Worm (Caenorhabditis elegans) whole organism, late embryonic: Measurements from ENCODE around the gene ZK550.6.

ENCODE experiments used
- C08G9.2 ChIP-seq: sonication (generic microtip); optimal IDR thresholded peaks from 2 replicates; lab custom pipeline; 2016; ENCODE audit warnings: mild to moderate bottlenecking, missing genetic modification characterization, moderate library complexity, missing compliant biosample characterization
- C38D4.7 ChIP-seq: fragments of 200-800 bp; sonication (Bioruptor generic); optimal IDR thresholded peaks from 2 replicates; lab custom pipeline; 2018; ENCODE audit warnings: mild to moderate bottlenecking, missing genetic modification characterization, moderate library complexity, missing compliant biosample characterization
- K02D7.2 ChIP-seq: sonication (generic microtip); optimal IDR thresholded peaks from 2 replicates; lab custom pipeline; 2017; ENCODE audit warnings: mild to moderate bottlenecking, missing genetic modification characterization, missing compliant biosample characterization
- Y22D7AL.16 ChIP-seq: sonication (generic microtip); optimal IDR thresholded peaks from 2 replicates; lab custom pipeline; 2016; ENCODE audit warnings: missing genetic modification characterization, missing compliant biosample characterization
- ahr-1 ChIP-seq: sonication (generic microtip); optimal IDR thresholded peaks from 2 replicates; lab custom pipeline; 2016; ENCODE audit warnings: missing genetic modification characterization, missing compliant biosample characterization
- ama-1 ChIP-seq: fragments of 150-350 bp; optimal IDR thresholded peaks from 2 replicates; lab custom pipeline; 2014
- ceh-14 ChIP-seq: sonication (generic microtip); optimal IDR thresholded peaks from 2 replicates; lab custom pipeline; 2016; ENCODE audit warnings: missing genotype, missing genetic modification characterization, missing compliant biosample characterization
- ceh-19 ChIP-seq: fragments of 200-800 bp; sonication (Bioruptor generic); optimal IDR thresholded peaks from 2 replicates; lab custom pipeline; 2018; ENCODE audit warnings: mild to moderate bottlenecking, missing genetic modification characterization, missing compliant biosample characterization
- ceh-2 ChIP-seq: sonication (generic microtip); optimal IDR thresholded peaks from 2 replicates; lab custom pipeline; 2016; ENCODE audit warnings: missing genotype, missing genetic modification characterization, missing compliant biosample characterization
- ceh-22 ChIP-seq: sonication (generic microtip); optimal IDR thresholded peaks from 2 replicates; lab custom pipeline; 2017; ENCODE audit warnings: missing biosample characterization, missing genetic modification characterization
- ceh-31 ChIP-seq: sonication (generic microtip); optimal IDR thresholded peaks from 2 replicates; lab custom pipeline; 2016; ENCODE audit warnings: missing genetic modification characterization, missing compliant biosample characterization
- ceh-45 ChIP-seq: fragments of 200-800 bp; sonication (Bioruptor generic); IDR thresholded peaks from 2 replicates; pipeline ENCODE4 v1.3.6; 2022; ENCODE audit warnings: missing genetic modification reagents, missing genetic modification characterization, missing compliant biosample characterization
- ceh-48 ChIP-seq: sonication (generic microtip); optimal IDR thresholded peaks from 2 replicates; lab custom pipeline; 2016; ENCODE audit warnings: missing genetic modification characterization, inconsistent platforms, missing compliant biosample characterization
- ceh-6 ChIP-seq: fragments of 200-800 bp; sonication (Bioruptor generic); optimal IDR thresholded peaks from 2 replicates; lab custom pipeline; 2018; ENCODE audit warnings: mild to moderate bottlenecking, missing genetic modification characterization, missing compliant biosample characterization
- che-1 ChIP-seq: sonication (generic microtip); optimal IDR thresholded peaks from 2 replicates; lab custom pipeline; 2016; ENCODE audit warnings: mild to moderate bottlenecking, missing genetic modification characterization, missing compliant biosample characterization
- dmd-4 ChIP-seq: sonication (generic microtip); optimal IDR thresholded peaks from 2 replicates; lab custom pipeline; 2016; ENCODE audit warnings: borderline replicate concordance, missing genetic modification characterization, missing compliant biosample characterization
- dve-1 ChIP-seq: sonication (generic microtip); optimal IDR thresholded peaks from 2 replicates; lab custom pipeline; 2017; ENCODE audit warnings: antibody characterized with exemption, mild to moderate bottlenecking, missing genetic modification characterization, missing compliant biosample characterization
- elt-2 ChIP-seq: sonication (generic microtip); optimal IDR thresholded peaks from 2 replicates; lab custom pipeline; 2016; ENCODE audit warnings: missing genetic modification reagents, missing genetic modification characterization, missing compliant biosample characterization
- elt-4 ChIP-seq: sonication (generic microtip); optimal IDR thresholded peaks from 2 replicates; lab custom pipeline; 2016; ENCODE audit warnings: missing genetic modification characterization, missing compliant biosample characterization
- ets-4 ChIP-seq: sonication (generic microtip); optimal IDR thresholded peaks from 2 replicates; lab custom pipeline; 2016; ENCODE audit warnings: missing genetic modification characterization, missing compliant biosample characterization
- fax-1 ChIP-seq: sonication (generic microtip); optimal IDR thresholded peaks from 2 replicates; lab custom pipeline; 2016; ENCODE audit warnings: missing genotype, missing genetic modification characterization, missing compliant biosample characterization
- fkh-10 ChIP-seq: fragments of 150-350 bp; optimal IDR thresholded peaks from 2 replicates; lab custom pipeline; 2014; ENCODE audit warnings: missing biosample characterization, missing genetic modification reagents, missing genetic modification characterization
- fkh-6 ChIP-seq: sonication (generic microtip); optimal IDR thresholded peaks from 2 replicates; lab custom pipeline; 2016; ENCODE audit warnings: missing genetic modification characterization, missing compliant biosample characterization
- hlh-13 ChIP-seq: fragments of 200-800 bp; sonication (Bioruptor generic); optimal IDR thresholded peaks from 2 replicates; lab custom pipeline; 2018; ENCODE audit warnings: mild to moderate bottlenecking, missing genetic modification characterization, missing compliant biosample characterization
- hlh-30 ChIP-seq: sonication (generic microtip); optimal IDR thresholded peaks from 2 replicates; lab custom pipeline; 2017; ENCODE audit warnings: antibody characterized with exemption, missing genetic modification characterization, missing compliant biosample characterization; ENCODE audit not compliant: insufficient read depth
- hlh-8 ChIP-seq: sonication (generic microtip); optimal IDR thresholded peaks from 2 replicates; lab custom pipeline; 2016; ENCODE audit warnings: missing genotype, missing genetic modification characterization, missing compliant biosample characterization
- lin-11 ChIP-seq: fragments of 200-800 bp; sonication (Bioruptor generic); optimal IDR thresholded peaks from 2 replicates; lab custom pipeline; 2018; ENCODE audit warnings: mild to moderate bottlenecking, missing genetic modification characterization, missing compliant biosample characterization
- nfya-1 ChIP-seq: sonication (generic microtip); optimal IDR thresholded peaks from 2 replicates; lab custom pipeline; 2017; ENCODE audit warnings: missing genetic modification characterization, mild to moderate bottlenecking, missing compliant biosample characterization, antibody characterized with exemption, moderate library complexity
- nhr-11 ChIP-seq: fragments of 150-350 bp; optimal IDR thresholded peaks from 2 replicates; lab custom pipeline; 2014; ENCODE audit warnings: missing biosample characterization, missing genetic modification characterization
- nhr-232 ChIP-seq: sonication (generic microtip); optimal IDR thresholded peaks from 2 replicates; lab custom pipeline; 2016; ENCODE audit warnings: missing genetic modification characterization, missing compliant biosample characterization
- npax-4 ChIP-seq: sonication (generic microtip); optimal IDR thresholded peaks from 2 replicates; lab custom pipeline; 2016; ENCODE audit warnings: missing genetic modification characterization, missing compliant biosample characterization
- odd-2 ChIP-seq: sonication (generic microtip); optimal IDR thresholded peaks from 2 replicates; lab custom pipeline; 2017; ENCODE audit warnings: antibody characterized with exemption, mild to moderate bottlenecking, missing genetic modification characterization, missing compliant biosample characterization
- pag-3 ChIP-seq: sonication (generic microtip); optimal IDR thresholded peaks from 2 replicates; lab custom pipeline; 2016; ENCODE audit warnings: missing compliant biosample characterization, missing genetic modification characterization, borderline replicate concordance
- pax-1 ChIP-seq: fragments of 150-350 bp; optimal IDR thresholded peaks from 2 replicates; lab custom pipeline; 2014; ENCODE audit warnings: missing biosample characterization, missing genetic modification characterization
- pqm-1 ChIP-seq: sonication (generic microtip); optimal IDR thresholded peaks from 2 replicates; lab custom pipeline; 2016; ENCODE audit warnings: missing genetic modification characterization, missing compliant biosample characterization
- pros-1 ChIP-seq: fragments of 150-350 bp; optimal IDR thresholded peaks from 2 replicates; lab custom pipeline; 2014; ENCODE audit warnings: missing biosample characterization, missing genetic modification reagents, missing genetic modification characterization
- ref-2 ChIP-seq: sonication (generic microtip); optimal IDR thresholded peaks from 2 replicates; lab custom pipeline; 2016; ENCODE audit warnings: missing genetic modification characterization, missing compliant biosample characterization
- sdc-2 ChIP-seq: sonication (generic microtip); optimal IDR thresholded peaks from 2 replicates; lab custom pipeline; 2016; ENCODE audit warnings: missing genotype, missing genetic modification characterization, missing compliant biosample characterization
- syd-9 ChIP-seq: sonication (generic microtip); optimal IDR thresholded peaks from 2 replicates; lab custom pipeline; 2016; ENCODE audit warnings: mild to moderate bottlenecking, missing genetic modification characterization, moderate library complexity, missing compliant biosample characterization
- tbx-2 ChIP-seq: sonication (generic microtip); optimal IDR thresholded peaks from 2 replicates; lab custom pipeline; 2016; ENCODE audit warnings: missing genetic modification characterization, missing compliant biosample characterization
- tbx-7 ChIP-seq: sonication (generic microtip); optimal IDR thresholded peaks from 2 replicates; lab custom pipeline; 2016; ENCODE audit warnings: missing genotype, missing genetic modification characterization, missing compliant biosample characterization
- unc-42 ChIP-seq: sonication (generic microtip); optimal IDR thresholded peaks from 2 replicates; lab custom pipeline; 2016; ENCODE audit warnings: missing genotype, missing genetic modification characterization, missing compliant biosample characterization
- unc-55 ChIP-seq: sonication (generic microtip); optimal IDR thresholded peaks from 2 replicates; lab custom pipeline; 2017; ENCODE audit warnings: missing biosample characterization, missing genetic modification reagents, missing genetic modification characterization
- unc-86 ChIP-seq: sonication (generic microtip); optimal IDR thresholded peaks from 2 replicates; lab custom pipeline; 2016; ENCODE audit warnings: missing genetic modification characterization, missing compliant biosample characterization
- ztf-16 ChIP-seq: sonication (generic microtip); optimal IDR thresholded peaks from 2 replicates; lab custom pipeline; 2017; ENCODE audit warnings: missing genetic modification characterization, missing compliant biosample characterization

ZK550.6 gene

DNA sequence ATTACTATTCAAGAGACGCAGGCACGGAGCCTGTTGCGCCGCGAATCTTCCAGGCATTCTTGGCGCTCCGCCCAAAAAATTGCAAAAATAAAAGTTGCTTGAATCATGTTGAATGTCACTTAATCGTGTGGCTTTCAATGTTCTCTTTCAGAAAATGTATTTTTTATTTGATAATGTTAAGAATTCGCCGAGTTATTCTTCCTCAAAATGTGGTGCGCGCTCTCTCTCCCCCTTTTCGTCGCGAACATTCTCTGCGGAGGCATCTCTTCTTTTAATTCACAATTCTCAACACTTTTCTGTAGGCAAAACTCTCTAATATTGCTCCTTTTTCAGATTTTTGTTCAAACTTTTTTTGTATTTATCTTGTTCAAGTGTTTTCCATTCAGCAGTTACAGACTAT, 16.1 kb upstream of the ZK550.6 start (continued):
- TF ChIP-seq unc-86 (peak; percentile 92), lin-11 (tag; lab: Kevin White, UChicago) (peak; percentile 3), odd-2 (tag; lab: Kevin White, UChicago) (peak; percentile 47), pax-1 (peak; percentile 90), unc-55 (GFP tag; lab: Kevin White, UChicago) (peak; percentile 89), ceh-19 (GFP tag; lab: Kevin White, UChicago) (peak; percentile 76), ztf-16 (tag; lab: Kevin White, UChicago) (peak; percentile 89), ceh-6 (GFP tag; lab: Kevin White, UChicago) (peak; percentile 21), hlh-13 (no peak), fkh-6 (tag; lab: Kevin White, UChicago) (no peak), ahr-1 (tag; lab: Kevin White, UChicago) (peak; percentile 42), dve-1 (tag; lab: Kevin White, UChicago) (peak; percentile 92), dmd-4 (tag; lab: Kevin White, UChicago) (peak; percentile 43), pros-1 (peak; percentile 87), hlh-30 (peak; percentile 46), ceh-2 (tag; lab: Kevin White, UChicago) (peak; percentile 71), npax-4 (tag; lab: Kevin White, UChicago) (no peak), nhr-232 (tag; lab: Kevin White, UChicago) (no peak), ref-2 (tag; lab: Kevin White, UChicago) (peak; percentile 98), nhr-11 (tag; lab: Kevin White, UChicago) (peak; percentile 93), ceh-14 (tag; lab: Kevin White, UChicago) (peak; percentile 94), pqm-1 (peak; percentile 65), K02D7.2 (tag; lab: Kevin White, UChicago) (peak; percentile 36), Y22D7AL.16 (tag; lab: Kevin White, UChicago) (no peak), ceh-48 (tag; lab: Kevin White, UChicago) (peak; percentile 63), tbx-7 (tag; lab: Kevin White, UChicago) (peak; percentile 35), ets-4 (peak; percentile 86), fax-1 (tag; lab: Kevin White, UChicago) (peak; percentile 30), syd-9 (peak; percentile 68), ceh-31 (tag; lab: Kevin White, UChicago) (peak; percentile 95), C08G9.2 (tag; lab: Kevin White, UChicago) (peak; percentile 56), hlh-8 (peak; percentile 42), tbx-2 (tag; lab: Kevin White, UChicago) (peak; percentile 94), ceh-22 (tag; lab: Kevin White, UChicago) (no peak), sdc-2 (tag; lab: Kevin White, UChicago) (peak; percentile 58), unc-42 (tag; lab: Kevin White, UChicago) (peak; percentile 98), ama-1 (lab: Kevin White, UChicago) (no peak), fkh-10 (no peak), nfya-1 (tag; lab: Kevin White, UChicago) (peak; percentile 94), elt-4 (tag; lab: Kevin White, UChicago) (no peak), ceh-45 (GFP tag; lab: Robert Waterston, UW) (no peak)

ce11 chrIV:17277459-17278173, 15.3 kb upstream of the ZK550.6 start:
- TF ChIP-seq C38D4.7 (GFP tag; lab: Kevin White, UChicago) (no peak), ahr-1 (tag; lab: Kevin White, UChicago) (no peak), pag-3 (tag; lab: Kevin White, UChicago) (no peak), hlh-30 (no peak), nfya-1 (tag; lab: Kevin White, UChicago) (no peak), ceh-14 (tag; lab: Kevin White, UChicago) (no peak), elt-2 (no peak), ref-2 (tag; lab: Kevin White, UChicago) (no peak), che-1 (tag; lab: Kevin White, UChicago) (no peak), lin-11 (tag; lab: Kevin White, UChicago) (no peak)
- TF ChIP-seq, all 69 proteins: peak for 0
